Worm (Caenorhabditis elegans) whole organism, L4 larva: ENCODE results near the gene F32D8.8.

ENCODE experiments used
- D1046.2 ChIP-seq: fragments of 200-800 bp; sonication (Bioruptor generic); IDR thresholded peaks from 2 replicates; pipeline ENCODE4 v1.3.6; 2022; ENCODE audit warnings: missing genetic modification characterization, missing compliant biosample characterization
- F10B5.3 ChIP-seq: sonication (generic microtip); optimal IDR thresholded peaks from 2 replicates; lab custom pipeline; 2016; ENCODE audit warnings: mild to moderate bottlenecking, missing genetic modification characterization, missing compliant biosample characterization
- F44E2.7 ChIP-seq: fragments of 200-800 bp; sonication (Bioruptor generic); IDR thresholded peaks from 2 replicates; pipeline ENCODE4 v2.1.2; 2022; ENCODE audit warnings: missing genetic modification characterization, missing compliant biosample characterization
- T20F7.1 ChIP-seq: fragments of 200-800 bp; sonication (Bioruptor generic); optimal IDR thresholded peaks from 2 replicates; lab custom pipeline; 2018; ENCODE audit warnings: mild to moderate bottlenecking, missing genetic modification characterization, missing compliant biosample characterization
- T26A8.4 ChIP-seq: fragments of 200-800 bp; sonication (Bioruptor generic); IDR thresholded peaks from 2 replicates; pipeline ENCODE4 v1.3.6; 2022; ENCODE audit warnings: missing genetic modification characterization, missing compliant biosample characterization
- Y105C5A.15 ChIP-seq: fragments of 200-800 bp; sonication (Bioruptor generic); IDR thresholded peaks from 2 replicates; pipeline ENCODE4 v1.3.6; 2022; ENCODE audit warnings: missing genetic modification characterization, missing compliant biosample characterization
- Y48G9A.11 ChIP-seq: fragments of 200-800 bp; sonication (Bioruptor generic); IDR thresholded peaks from 2 replicates; pipeline ENCODE4 v1.3.6; 2022; ENCODE audit warnings: missing genetic modification reagents, missing genetic modification characterization, missing compliant biosample characterization
- aha-1 ChIP-seq: fragments of 150-350 bp; peaks from one replicate; lab custom pipeline; 2014; ENCODE audit warnings: missing biosample characterization, missing genetic modification characterization
- arid-1 ChIP-seq: fragments of 200-800 bp; sonication (Bioruptor generic); conservative IDR thresholded peaks from 2 replicates; pipeline ENCODE4 v1.3.6; 2022; ENCODE audit warnings: missing genetic modification reagents, missing genetic modification characterization, missing compliant biosample characterization
- attf-4 ChIP-seq: sonication (generic microtip); optimal IDR thresholded peaks from 3 replicates; lab custom pipeline; 2017; ENCODE audit warnings: missing biosample characterization, missing genetic modification characterization
- ceh-20 ChIP-seq: fragments of 200-800 bp; sonication (Bioruptor generic); IDR thresholded peaks from 2 replicates; pipeline ENCODE4 v1.3.6; 2022; ENCODE audit warnings: missing genetic modification reagents, missing genetic modification characterization, missing compliant biosample characterization
- ceh-32 ChIP-seq: sonication (generic microtip); optimal IDR thresholded peaks from 2 replicates; lab custom pipeline; 2016; ENCODE audit warnings: mild to moderate bottlenecking, missing genetic modification characterization, missing compliant biosample characterization; ENCODE audit not compliant: poor library complexity
- ces-1 ChIP-seq: fragments of 150-350 bp; sonication (generic microtip); optimal IDR thresholded peaks from 4 replicates; lab custom pipeline; 2014; ENCODE audit warnings: missing biosample characterization, missing genetic modification reagents, missing genetic modification characterization
- daf-19 ChIP-seq: fragments of 200-800 bp; sonication (Bioruptor generic); conservative IDR thresholded peaks from 2 replicates; pipeline ENCODE4 v1.3.6; 2022; ENCODE audit warnings: missing genetic modification characterization, missing compliant biosample characterization
- dmd-6 ChIP-seq: fragments of 200-800 bp; sonication (Bioruptor generic); IDR thresholded peaks from 2 replicates; pipeline ENCODE4 v1.3.6; 2022; ENCODE audit warnings: missing genetic modification reagents, missing genetic modification characterization, missing compliant biosample characterization
- dmd-9 ChIP-seq: fragments of 200-800 bp; sonication (Bioruptor generic); IDR thresholded peaks from 2 replicates; pipeline ENCODE4 v1.3.6; 2022; ENCODE audit warnings: missing genetic modification reagents, missing genetic modification characterization, missing compliant biosample characterization
- egl-27 ChIP-seq: sonication (generic microtip); optimal IDR thresholded peaks from 3 replicates; lab custom pipeline; 2017; ENCODE audit warnings: missing biosample characterization, missing genetic modification reagents, missing genetic modification characterization
- hif-1 ChIP-seq, 2 experiments: sonication (generic microtip); optimal IDR thresholded peaks; 2 replicates each; lab custom pipeline; 2016 to 2017; ENCODE audit warnings: missing compliant biosample characterization in 2 of 2, missing genetic modification characterization in 2 of 2, missing genetic modification reagents in 2 of 2, missing genotype in 2 of 2, mild to moderate bottlenecking in 1 of 2
- hlh-11 ChIP-seq: fragments of 200-800 bp; sonication (Bioruptor generic); optimal IDR thresholded peaks from 2 replicates; lab custom pipeline; 2018; ENCODE audit warnings: mild to moderate bottlenecking, missing genetic modification characterization, missing compliant biosample characterization
- hmg-1.1 ChIP-seq: fragments of 200-800 bp; sonication (Bioruptor generic); IDR thresholded peaks from 2 replicates; pipeline ENCODE4 v1.3.6; 2022; ENCODE audit warnings: missing genetic modification reagents, missing genetic modification characterization, missing compliant biosample characterization
- lin-1 ChIP-seq: fragments of 200-800 bp; sonication (Bioruptor generic); IDR thresholded peaks from 2 replicates; pipeline ENCODE4 v1.3.6; 2022; ENCODE audit warnings: missing genetic modification reagents, missing genetic modification characterization, missing compliant biosample characterization
- lin-13 ChIP-seq: fragments of 150-350 bp; optimal IDR thresholded peaks from 2 replicates; lab custom pipeline; 2014; ENCODE audit warnings: missing biosample characterization, missing genetic modification reagents, missing genetic modification characterization
- lin-29 ChIP-seq: fragments of 200-800 bp; sonication (Bioruptor generic); IDR thresholded peaks from 2 replicates; pipeline ENCODE4 v1.3.6; 2022; ENCODE audit warnings: missing genetic modification reagents, missing genetic modification characterization, missing compliant biosample characterization
- lin-39 ChIP-seq: fragments of 150-350 bp; optimal IDR thresholded peaks from 2 replicates; lab custom pipeline; 2014; ENCODE audit warnings: missing biosample characterization, missing genetic modification reagents, missing genetic modification characterization
- lsy-2 ChIP-seq, 2 experiments: fragments of 150-350 bp in 1 of 2; sonication (generic microtip) in 1 of 2; optimal IDR thresholded peaks; 2 replicates each; lab custom pipeline; 2014 to 2017; ENCODE audit warnings: missing biosample characterization in 2 of 2, missing genetic modification characterization in 2 of 2
- madf-9 ChIP-seq: fragments of 200-800 bp; sonication (Bioruptor generic); conservative IDR thresholded peaks from 2 replicates; pipeline ENCODE4 v1.3.6; 2022; ENCODE audit warnings: missing genetic modification reagents, missing genetic modification characterization, missing compliant biosample characterization
- mes-2 ChIP-seq: sonication (generic microtip); optimal IDR thresholded peaks from 2 replicates; lab custom pipeline; 2016; ENCODE audit warnings: missing genotype, mild to moderate bottlenecking, missing genetic modification characterization, missing compliant biosample characterization; ENCODE audit not compliant: poor library complexity, severe bottlenecking
- mxl-2 ChIP-seq: fragments of 200-800 bp; sonication (Bioruptor generic); conservative IDR thresholded peaks from 2 replicates; pipeline ENCODE4 v1.3.6; 2022; ENCODE audit warnings: missing genetic modification reagents, missing genetic modification characterization, missing compliant biosample characterization
- nhr-237 ChIP-seq: sonication (generic microtip); optimal IDR thresholded peaks from 2 replicates; lab custom pipeline; 2017; ENCODE audit warnings: missing biosample characterization, missing genetic modification characterization
- nhr-25 ChIP-seq: sonication (generic microtip); optimal IDR thresholded peaks from 2 replicates; lab custom pipeline; 2017; ENCODE audit warnings: missing genetic modification characterization, mild to moderate bottlenecking, missing compliant biosample characterization, antibody characterized with exemption, moderate library complexity, borderline replicate concordance; ENCODE audit not compliant: insufficient read depth
- nhr-48 ChIP-seq: sonication (generic microtip); optimal IDR thresholded peaks from 2 replicates; lab custom pipeline; 2016; ENCODE audit warnings: mild to moderate bottlenecking, missing genetic modification characterization, missing compliant biosample characterization
- php-3 ChIP-seq: fragments of 200-800 bp; sonication (Bioruptor generic); IDR thresholded peaks from 2 replicates; pipeline ENCODE4 v1.3.6; 2022; ENCODE audit warnings: missing genetic modification reagents, missing genetic modification characterization, missing compliant biosample characterization
- pqm-1 ChIP-seq: sonication (generic microtip); optimal IDR thresholded peaks from 2 replicates; lab custom pipeline; 2017; ENCODE audit warnings: missing biosample characterization, missing genetic modification characterization
- sdz-12 ChIP-seq: fragments of 200-800 bp; sonication (Bioruptor generic); optimal IDR thresholded peaks from 2 replicates; lab custom pipeline; 2018; ENCODE audit warnings: mild to moderate bottlenecking, missing genetic modification characterization, missing compliant biosample characterization
- set-16 ChIP-seq: fragments of 200-800 bp; sonication (Bioruptor generic); IDR thresholded peaks from 2 replicates; pipeline ENCODE4 v1.3.6; 2022; ENCODE audit warnings: missing genetic modification reagents, missing genetic modification characterization, missing compliant biosample characterization
- snpc-1.2 ChIP-seq: fragments of 200-800 bp; sonication (Bioruptor generic); IDR thresholded peaks from 2 replicates; pipeline ENCODE4 v1.3.6; 2022; ENCODE audit warnings: missing genetic modification reagents, missing genetic modification characterization, missing compliant biosample characterization
- snpc-4 ChIP-seq: fragments of 150-350 bp; optimal IDR thresholded peaks from 2 replicates; lab custom pipeline; 2014; ENCODE audit warnings: missing biosample characterization, missing genetic modification characterization
- tra-1 ChIP-seq: fragments of 200-800 bp; sonication (Bioruptor generic); IDR thresholded peaks from 2 replicates; pipeline ENCODE4 v1.3.6; 2022; ENCODE audit warnings: missing genetic modification reagents, missing genetic modification characterization, missing compliant biosample characterization
- unc-62 ChIP-seq, 3 experiments: fragments of 150-350 bp in 1 of 3; sonication (generic microtip); optimal IDR thresholded peaks in 2 of 3; peaks in 1 of 3; 1 replicate in 1 of 3; 2 replicates in 2 of 3; lab custom pipeline; 2014 to 2017; ENCODE audit warnings: missing biosample characterization in 3 of 3, missing genetic modification characterization in 3 of 3, missing genetic modification reagents in 3 of 3, missing genotype in 1 of 3
- vab-7 ChIP-seq: fragments of 200-800 bp; sonication (Bioruptor generic); IDR thresholded peaks from 2 replicates; pipeline ENCODE4 v1.3.6; 2022; ENCODE audit warnings: missing genetic modification reagents, missing genetic modification characterization, missing compliant biosample characterization
- zfp-3 ChIP-seq: fragments of 200-800 bp; sonication (Bioruptor generic); conservative IDR thresholded peaks from 2 replicates; pipeline ENCODE4 v1.3.6; 2022; ENCODE audit warnings: missing genetic modification reagents, missing genetic modification characterization, missing compliant biosample characterization
- zip-11 ChIP-seq: fragments of 200-800 bp; sonication (Bioruptor generic); IDR thresholded peaks from 2 replicates; pipeline ENCODE4 v1.3.6; 2022; ENCODE audit warnings: missing genetic modification characterization, missing compliant biosample characterization
- ztf-11 ChIP-seq: fragments of 150-350 bp; optimal IDR thresholded peaks from 2 replicates; lab custom pipeline; 2014; ENCODE audit warnings: missing biosample characterization, missing genetic modification characterization

Gene F32D8.8

DNA sequence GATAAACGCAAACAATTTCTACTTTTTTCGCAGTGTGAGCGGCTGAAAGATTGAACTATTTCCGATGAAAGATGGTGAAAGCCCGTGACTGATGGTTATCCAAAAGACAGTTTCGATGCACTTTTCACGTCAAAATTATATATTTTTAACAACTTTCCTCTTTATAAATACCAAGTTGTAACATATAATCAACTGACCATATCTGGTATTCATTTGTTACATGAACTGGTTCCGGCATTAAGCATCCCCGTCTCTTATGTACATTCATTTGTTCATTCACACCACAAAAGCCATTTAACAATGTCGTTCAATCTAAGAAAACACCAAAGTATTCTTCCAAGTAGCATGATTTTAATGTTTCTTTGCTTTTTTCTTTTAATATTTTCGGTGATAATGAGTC lies 19.1 kb downstream of the F32D8.8 start, which contains the start of gene F32D8.2:
Gene F32D8.2, plus strand, starts transcription at position 301 of the 400 bp plus-strand sequence.
- TF ChIP-seq T20F7.1 (no peak), set-16 (GFP tag; lab: Robert Waterston, UW) (no peak), T26A8.4 (no peak), attf-4 (tag; lab: Kevin White, UChicago) (no peak), ceh-20 (GFP tag; lab: Robert Waterston, UW) (no peak), unc-62 (GFP tag; optimal IDR thresholded peaks at IDR 0.05 in 1 of 2; lab: Kevin White, UChicago) (no peak), unc-62 (tag; optimal IDR thresholded peaks at IDR 0.05; lab: Kevin White, UChicago) (no peak), dmd-6 (GFP tag; lab: Robert Waterston, UW) (no peak), mes-2 (no peak), Y48G9A.11 (GFP tag; lab: Robert Waterston, UW) (no peak), lin-29 (GFP tag; lab: Robert Waterston, UW) (no peak), lsy-2 (tag; optimal IDR thresholded peaks at IDR 0.05; lab: Kevin White, UChicago) (no peak), vab-7 (GFP tag; lab: Robert Waterston, UW) (no peak), daf-19 (GFP tag; lab: Robert Waterston, UW) (no peak), sdz-12 (GFP tag; lab: Kevin White, UChicago) (no peak), egl-27 (no peak), madf-9 (GFP tag; lab: Robert Waterston, UW) (no peak), D1046.2 (GFP tag; lab: Robert Waterston, UW) (no peak), zip-11 (GFP tag; lab: Robert Waterston, UW) (no peak)
- TF ChIP-seq, all 104 proteins: peak for 0

DNA sequence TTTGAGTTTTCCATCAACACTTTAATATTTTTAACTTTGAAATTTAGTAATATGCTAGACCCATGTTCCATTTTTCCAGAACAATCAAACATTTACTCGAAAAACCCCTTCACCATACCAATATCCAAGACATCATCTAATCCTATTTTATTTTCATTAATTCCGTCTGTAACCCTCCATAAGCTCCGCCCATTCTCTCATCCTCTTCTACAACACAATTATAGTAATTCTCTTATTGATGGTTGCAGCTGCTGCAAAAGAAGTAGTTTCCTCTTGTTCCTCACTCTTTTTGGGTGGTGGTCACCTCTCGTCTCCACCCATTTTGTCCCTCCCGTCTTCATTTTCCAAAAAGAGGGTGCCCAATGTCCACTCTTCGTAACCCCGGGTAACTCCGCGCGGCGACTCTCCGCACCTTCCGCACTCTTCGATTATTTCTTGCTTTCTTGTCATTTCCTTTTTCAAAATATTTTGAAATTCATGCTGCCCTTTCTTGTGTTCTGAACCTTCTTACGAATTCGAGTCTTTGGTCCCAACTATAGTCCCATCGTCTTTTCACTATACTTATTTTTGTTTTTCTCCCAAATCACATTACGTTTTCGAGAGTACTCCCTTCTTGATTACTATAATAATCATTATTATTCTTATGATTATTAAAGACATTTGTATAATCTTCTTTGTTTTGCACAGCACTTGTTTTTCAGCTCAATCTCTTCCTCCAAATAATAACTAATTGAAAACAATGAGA lies 22.3 kb downstream of the F32D8.8 start, which contains the start of gene F32D8.1:
Gene F32D8.1, plus strand, starts transcription at position 695 of the 745 bp plus-strand sequence.
- TF ChIP-seq ces-1 (GFP tag; lab: Kevin White, UChicago) (peak; percentile 49), ztf-11 (tag; lab: Kevin White, UChicago) (no peak)

DNA sequence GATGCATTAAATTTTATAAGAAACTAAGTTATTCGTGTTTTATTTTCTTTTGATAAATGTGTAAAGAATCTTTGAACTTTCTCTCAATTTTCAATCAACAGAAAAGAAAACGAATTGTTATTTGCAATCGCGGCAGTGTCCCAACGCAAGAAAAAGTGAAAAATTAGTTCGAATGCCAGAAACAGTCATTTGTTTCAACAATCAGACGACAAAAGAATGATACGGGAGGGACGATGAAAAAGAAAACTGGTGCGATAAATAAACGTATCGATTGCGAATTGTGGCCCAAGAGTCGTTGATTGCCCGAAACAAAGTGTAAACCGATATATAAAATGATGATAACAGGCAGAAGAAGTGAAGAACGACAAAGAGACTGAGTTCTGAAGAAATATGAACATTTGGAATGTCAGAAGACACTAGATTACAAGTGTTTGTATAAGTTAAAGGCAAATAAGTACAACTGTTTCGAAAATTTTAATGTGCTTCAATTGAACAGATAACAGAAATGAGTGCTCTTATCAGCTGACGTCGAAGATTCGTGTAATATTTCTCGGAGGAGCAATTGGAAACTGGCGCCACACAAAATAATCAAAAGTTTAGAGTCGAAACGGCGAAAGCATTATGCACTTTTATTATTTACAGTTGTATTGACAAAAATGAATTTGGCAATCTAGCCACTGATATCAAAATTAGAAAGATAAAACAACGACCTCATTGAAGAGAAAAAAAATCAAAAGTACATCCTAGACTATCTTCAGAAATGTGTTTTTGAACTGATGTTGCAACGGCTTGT lies 24.6 kb downstream of the F32D8.8 start:
- TF ChIP-seq attf-4 (tag; lab: Kevin White, UChicago) (no peak), lin-13 (GFP tag; lab: Kevin White, UChicago) (no peak), F44E2.7 (GFP tag; lab: Robert Waterston, UW) (no peak), Y105C5A.15 (GFP tag; lab: Robert Waterston, UW) (no peak), pqm-1 (peak; percentile 79), tra-1 (no peak), hlh-11 (peak; percentile 84), dmd-9 (GFP tag; lab: Robert Waterston, UW) (no peak), nhr-48 (tag; lab: Kevin White, UChicago) (peak; percentile 64), nhr-237 (no peak), zfp-3 (no peak), lin-39 (tag; lab: Kevin White, UChicago) (no peak), aha-1 (tag; lab: Kevin White, UChicago) (peak; percentile 78), egl-27 (no peak), lin-1 (GFP tag; lab: Robert Waterston, UW) (0 out of 2 replicates have a peak, but pooled peaks have one; percentile 29), hmg-1.1 (GFP tag; lab: Robert Waterston, UW) (no peak), nhr-25 (no peak), mes-2 (no peak), ceh-32 (tag; lab: Kevin White, UChicago) (no peak), snpc-4 (tag; lab: Kevin White, UChicago) (no peak), php-3 (GFP tag; lab: Robert Waterston, UW) (peak; percentile 79), snpc-1.2 (GFP tag; lab: Robert Waterston, UW) (no peak), F10B5.3 (tag; lab: Kevin White, UChicago) (no peak), hif-1 (tag; optimal IDR thresholded peaks at IDR 0.05; lab: Kevin White, UChicago) (no peak), dmd-6 (GFP tag; lab: Robert Waterston, UW) (peak; percentile 80), mxl-2 (GFP tag; lab: Robert Waterston, UW) (no peak), arid-1 (no peak)
